Worm (Caenorhabditis elegans) whole organism, L4/young adult: ENCODE results near the gene clec-256.

ENCODE experiments used
- W03F9.2 ChIP-seq: fragments of 150-350 bp; optimal IDR thresholded peaks from 2 replicates; lab custom pipeline; 2014; ENCODE audit warnings: missing biosample characterization, missing genetic modification characterization
- dao-5 ChIP-seq: sonication (generic microtip); optimal IDR thresholded peaks from 2 replicates; lab custom pipeline; 2016; ENCODE audit warnings: missing genotype, missing genetic modification characterization, moderate library complexity, missing compliant biosample characterization
- him-1 ChIP-seq: sonication (generic microtip); optimal IDR thresholded peaks from 2 replicates; lab custom pipeline; 2016; ENCODE audit warnings: missing genotype, missing genetic modification reagents, missing genetic modification characterization, missing compliant biosample characterization

ce11 chrV:18760174-18760573 is 11.3 kb upstream of the clec-256 start, which contains the start of gene F11D11.3:
- TF ChIP-seq him-1 (tag; lab: Kevin White, UChicago) = no peak
- TF ChIP-seq dao-5 (tag; lab: Kevin White, UChicago) = no peak
- no peak for TF ChIP-seq W03F9.2
